Fruit fly (Drosophila melanogaster) whole organism, embryonic: ENCODE results near the gene CG9328.

Experiments
- Bteb2 ChIP-seq: fragments of 200-800 bp; sonication (Bioruptor generic); optimal IDR thresholded peaks from 2 replicates; lab custom pipeline; 2016; ENCODE audit warnings: missing biosample characterization, missing genetic modification characterization
- CG10147 ChIP-seq: fragments of 200-800 bp; sonication (Bioruptor generic); optimal IDR thresholded peaks from 2 replicates; lab custom pipeline; 2019; ENCODE audit warnings: missing biosample characterization, mild to moderate bottlenecking, missing genetic modification characterization, moderate library complexity
- CG10366 ChIP-seq: fragments of 200-800 bp; sonication (Bioruptor generic); IDR thresholded peaks from 2 replicates; pipeline ENCODE4 v1.3.6; 2022; ENCODE audit warnings: missing biosample characterization, missing genetic modification characterization
- CG11723 ChIP-seq: fragments of 200-800 bp; sonication (Bioruptor generic); optimal IDR thresholded peaks from 2 replicates; lab custom pipeline; 2017; ENCODE audit warnings: missing biosample characterization, mild to moderate bottlenecking, missing genetic modification characterization
- CG12155 ChIP-seq: fragments of 200-800 bp; sonication (Bioruptor generic); optimal IDR thresholded peaks from 3 replicates; lab custom pipeline; 2016; ENCODE audit warnings: missing biosample characterization, missing genetic modification characterization
- CG12236 ChIP-seq: fragments of 200-800 bp; sonication (Bioruptor generic); optimal IDR thresholded peaks from 2 replicates; lab custom pipeline; 2016; ENCODE audit warnings: missing biosample characterization, missing genetic modification characterization
- CG12299 ChIP-seq: fragments of 200-800 bp; sonication (Bioruptor generic); optimal IDR thresholded peaks from 2 replicates; lab custom pipeline; 2018; ENCODE audit warnings: missing biosample characterization, mild to moderate bottlenecking, missing genetic modification characterization
- CG14710 ChIP-seq: fragments of 200-800 bp; sonication (Bioruptor generic); optimal IDR thresholded peaks from 3 replicates; lab custom pipeline; 2019; ENCODE audit warnings: missing biosample characterization, mild to moderate bottlenecking, missing genetic modification characterization, moderate library complexity
- CG15479 ChIP-seq: fragments of 200-800 bp; sonication (Bioruptor generic); optimal IDR thresholded peaks from 3 replicates; lab custom pipeline; 2019; ENCODE audit warnings: missing biosample characterization, mild to moderate bottlenecking, missing genetic modification characterization, moderate library complexity
- CG1647 ChIP-seq: fragments of 200-800 bp; sonication (Bioruptor generic); optimal IDR thresholded peaks from 3 replicates; lab custom pipeline; 2016; ENCODE audit warnings: missing biosample characterization, missing genetic modification characterization
- CG16863 ChIP-seq: fragments of 200-800 bp; sonication (Bioruptor generic); optimal IDR thresholded peaks from 3 replicates; lab custom pipeline; 2016; ENCODE audit warnings: missing biosample characterization, missing genetic modification characterization
- CG2202 ChIP-seq: fragments of 200-800 bp; sonication (Bioruptor generic); optimal IDR thresholded peaks from 2 replicates; lab custom pipeline; 2018; ENCODE audit warnings: missing biosample characterization, mild to moderate bottlenecking, missing genetic modification characterization
- CG2889 ChIP-seq: fragments of 200-800 bp; sonication (Bioruptor generic); IDR thresholded peaks from 3 replicates; pipeline ENCODE4 v1.3.6; 2022; ENCODE audit warnings: missing biosample characterization, missing genetic modification characterization
- CG31224 ChIP-seq: fragments of 200-800 bp; sonication (Bioruptor generic); IDR thresholded peaks from 2 replicates; pipeline ENCODE4 v1.3.6; 2022; ENCODE audit warnings: missing biosample characterization, missing genetic modification characterization
- CG31365 ChIP-seq: fragments of 200-800 bp; sonication (Bioruptor generic); optimal IDR thresholded peaks from 2 replicates; lab custom pipeline; 2018; ENCODE audit warnings: missing biosample characterization, mild to moderate bottlenecking, missing genetic modification characterization
- CG31441 ChIP-seq: fragments of 200-800 bp; sonication (Bioruptor generic); IDR thresholded peaks from 2 replicates; pipeline ENCODE4 v1.3.6; 2022; ENCODE audit warnings: missing biosample characterization, missing genetic modification characterization
- CG34376 ChIP-seq: fragments of 200-800 bp; sonication (Bioruptor generic); optimal IDR thresholded peaks from 2 replicates; lab custom pipeline; 2018; ENCODE audit warnings: missing biosample characterization, mild to moderate bottlenecking, missing genetic modification characterization
- CG4854 ChIP-seq: fragments of 200-800 bp; sonication (Bioruptor generic); optimal IDR thresholded peaks from 2 replicates; lab custom pipeline; 2016; ENCODE audit warnings: missing biosample characterization, missing genetic modification characterization, inconsistent platforms
- CG6175 ChIP-seq: fragments of 200-800 bp; sonication (Bioruptor generic); IDR thresholded peaks from 3 replicates; pipeline ENCODE4 v1.3.6; 2022; ENCODE audit warnings: missing biosample characterization, missing genetic modification characterization
- CG7987 ChIP-seq: fragments of 200-800 bp; sonication (Bioruptor generic); optimal IDR thresholded peaks from 2 replicates; lab custom pipeline; 2018; ENCODE audit warnings: missing biosample characterization, mild to moderate bottlenecking, missing genetic modification characterization, moderate library complexity
- Deaf1 ChIP-seq: fragments of 200-800 bp; optimal IDR thresholded peaks from 3 replicates; lab custom pipeline; 2019; ENCODE audit warnings: missing biosample characterization, mild to moderate bottlenecking, missing genetic modification characterization, moderate library complexity
- Dip3 ChIP-seq: fragments of 200-800 bp; sonication (Bioruptor generic); optimal IDR thresholded peaks from 3 replicates; lab custom pipeline; 2016; ENCODE audit warnings: missing biosample characterization, missing genetic modification characterization
- E2f1 ChIP-seq: fragments of 200-800 bp; sonication (Bioruptor generic); IDR thresholded peaks from 2 replicates; pipeline ENCODE4 v1.3.6; 2022; ENCODE audit warnings: missing biosample characterization, missing genetic modification characterization
- HHEX ChIP-seq: fragments of 200-800 bp; sonication (Bioruptor generic); optimal IDR thresholded peaks from 3 replicates; lab custom pipeline; 2017; ENCODE audit warnings: missing biosample characterization, mild to moderate bottlenecking, missing genetic modification characterization, missing genetic modification reagents
- NfI ChIP-seq: fragments of 200-800 bp; sonication (Bioruptor generic); optimal IDR thresholded peaks from 3 replicates; lab custom pipeline; 2018; ENCODE audit warnings: missing biosample characterization, mild to moderate bottlenecking, missing genetic modification characterization, moderate library complexity
- Oli ChIP-seq: fragments of 200-800 bp; sonication (Bioruptor generic); optimal IDR thresholded peaks from 2 replicates; lab custom pipeline; 2018; ENCODE audit warnings: missing biosample characterization, mild to moderate bottlenecking, missing genetic modification characterization, moderate library complexity
- Six4 ChIP-seq: fragments of 200-800 bp; sonication (Bioruptor generic); optimal IDR thresholded peaks from 2 replicates; lab custom pipeline; 2016; ENCODE audit warnings: missing biosample characterization, missing genetic modification characterization
- TFAM ChIP-seq: fragments of 200-800 bp; sonication (Bioruptor generic); optimal IDR thresholded peaks from 2 replicates; lab custom pipeline; 2017; ENCODE audit warnings: missing biosample characterization, missing genetic modification characterization, inconsistent platforms
- Trl ChIP-seq, 3 experiments: fragments of >200 bp in 2 of 3; fragments of 200-800 bp in 1 of 3; sonication (Bioruptor generic) in 1 of 3; optimal IDR thresholded peaks; 2 replicates in 1 of 3; 3 replicates in 2 of 3; lab custom pipeline; 2016 to 2017; ENCODE audit warnings: missing biosample characterization in 1 of 3, missing genetic modification characterization in 1 of 3
- aop ChIP-seq: fragments of 200-800 bp; sonication (Bioruptor generic); IDR thresholded peaks from 2 replicates; pipeline ENCODE4 v1.3.6; 2022; ENCODE audit warnings: missing biosample characterization, missing genetic modification characterization
- ara ChIP-seq: fragments of 200-800 bp; sonication (Bioruptor generic); IDR thresholded peaks from 2 replicates; pipeline ENCODE4 v1.3.6; 2022; ENCODE audit warnings: missing biosample characterization, missing genetic modification characterization
- caup ChIP-seq: fragments of 200-800 bp; sonication (Bioruptor generic); optimal IDR thresholded peaks from 3 replicates; lab custom pipeline; 2017; ENCODE audit warnings: missing biosample characterization, mild to moderate bottlenecking, missing genetic modification characterization, moderate library complexity; ENCODE audit not compliant: severe bottlenecking
- dimm ChIP-seq: fragments of 200-800 bp; sonication (Bioruptor generic); IDR thresholded peaks from 2 replicates; pipeline ENCODE4 v1.3.6; 2022; ENCODE audit warnings: missing biosample characterization, missing genetic modification characterization
- ewg ChIP-seq: fragments of 200-800 bp; sonication (Bioruptor generic); optimal IDR thresholded peaks from 3 replicates; lab custom pipeline; 2017; ENCODE audit warnings: mild to moderate bottlenecking, missing biosample characterization, missing genetic modification reagents, missing genetic modification characterization
- exex ChIP-seq: fragments of 200-800 bp; sonication (Bioruptor generic); optimal IDR thresholded peaks from 4 replicates; lab custom pipeline; 2018; ENCODE audit warnings: missing biosample characterization, mild to moderate bottlenecking, missing genetic modification characterization, moderate library complexity
- gem ChIP-seq: fragments of 200-800 bp; sonication (Bioruptor generic); optimal IDR thresholded peaks from 2 replicates; lab custom pipeline; 2019; ENCODE audit warnings: missing biosample characterization, mild to moderate bottlenecking, missing genetic modification characterization, moderate library complexity
- gt ChIP-seq: fragments of 200-800 bp; sonication (Bioruptor generic); IDR thresholded peaks from 2 replicates; pipeline ENCODE4 v1.3.6; 2022; ENCODE audit warnings: missing biosample characterization, missing genetic modification characterization
- hth ChIP-seq: fragments of >200 bp; optimal IDR thresholded peaks from 2 replicates; lab custom pipeline; 2017; ENCODE audit warnings: inconsistent platforms
- ind ChIP-seq: fragments of 200-800 bp; sonication (Bioruptor generic); optimal IDR thresholded peaks from 3 replicates; lab custom pipeline; 2016; ENCODE audit warnings: missing biosample characterization, missing genetic modification characterization
- inv ChIP-seq: fragments of 200-800 bp; sonication (Bioruptor generic); IDR thresholded peaks from 2 replicates; pipeline ENCODE4 v1.3.6; 2022; ENCODE audit warnings: missing biosample characterization, missing genetic modification characterization; ENCODE audit not compliant: partially characterized antibody
- lilli ChIP-seq: fragments of 200-800 bp; sonication (Bioruptor generic); optimal IDR thresholded peaks from 3 replicates; lab custom pipeline; 2016; ENCODE audit warnings: missing biosample characterization, missing genetic modification characterization
- lola ChIP-seq, 3 experiments: fragments of >200 bp in 2 of 3; fragments of 200-800 bp in 1 of 3; sonication (Bioruptor generic) in 1 of 3; optimal IDR thresholded peaks; 2 replicates each; lab custom pipeline; 2017 to 2019; ENCODE audit warnings: missing biosample characterization in 3 of 3, missing genetic modification characterization in 3 of 3, mild to moderate bottlenecking in 1 of 3, moderate library complexity in 1 of 3
- mam ChIP-seq: fragments of 200-800 bp; sonication (Bioruptor generic); optimal IDR thresholded peaks from 3 replicates; lab custom pipeline; 2016; ENCODE audit warnings: missing biosample characterization, missing genetic modification characterization
- pnt ChIP-seq: fragments of 200-800 bp; sonication (Bioruptor generic); optimal IDR thresholded peaks from 3 replicates; lab custom pipeline; 2016; ENCODE audit warnings: missing biosample characterization, missing genetic modification characterization
- scrt ChIP-seq: fragments of 200-800 bp; sonication (Bioruptor generic); optimal IDR thresholded peaks from 2 replicates; lab custom pipeline; 2018; ENCODE audit warnings: missing biosample characterization, mild to moderate bottlenecking, missing genetic modification characterization, moderate library complexity
- sna ChIP-seq: fragments of 200-800 bp; sonication (Bioruptor generic); IDR thresholded peaks from 2 replicates; pipeline ENCODE4 v1.3.6; 2022; ENCODE audit warnings: missing biosample characterization, missing genetic modification characterization; ENCODE audit not compliant: partially characterized antibody
- tup ChIP-seq: fragments of 200-800 bp; sonication (Bioruptor generic); optimal IDR thresholded peaks from 2 replicates; lab custom pipeline; 2016; ENCODE audit warnings: missing biosample characterization, mild to moderate bottlenecking, missing genetic modification characterization, moderate library complexity
- zen2 ChIP-seq: fragments of 200-800 bp; sonication (Bioruptor generic); IDR thresholded peaks from 3 replicates; pipeline ENCODE4 v1.3.6; 2022; ENCODE audit warnings: missing biosample characterization, missing genetic modification characterization; ENCODE audit not compliant: partially characterized antibody
- zf30C ChIP-seq: fragments of 200-800 bp; sonication (Bioruptor generic); optimal IDR thresholded peaks from 3 replicates; lab custom pipeline; 2018; ENCODE audit warnings: missing biosample characterization, mild to moderate bottlenecking, missing genetic modification characterization
- zfh1 ChIP-seq: fragments of 200-800 bp; sonication (Bioruptor generic); IDR thresholded peaks from 3 replicates; pipeline ENCODE4 v1.3.6; 2022; ENCODE audit warnings: missing biosample characterization, missing genetic modification characterization

CG9328 gene

DNA sequence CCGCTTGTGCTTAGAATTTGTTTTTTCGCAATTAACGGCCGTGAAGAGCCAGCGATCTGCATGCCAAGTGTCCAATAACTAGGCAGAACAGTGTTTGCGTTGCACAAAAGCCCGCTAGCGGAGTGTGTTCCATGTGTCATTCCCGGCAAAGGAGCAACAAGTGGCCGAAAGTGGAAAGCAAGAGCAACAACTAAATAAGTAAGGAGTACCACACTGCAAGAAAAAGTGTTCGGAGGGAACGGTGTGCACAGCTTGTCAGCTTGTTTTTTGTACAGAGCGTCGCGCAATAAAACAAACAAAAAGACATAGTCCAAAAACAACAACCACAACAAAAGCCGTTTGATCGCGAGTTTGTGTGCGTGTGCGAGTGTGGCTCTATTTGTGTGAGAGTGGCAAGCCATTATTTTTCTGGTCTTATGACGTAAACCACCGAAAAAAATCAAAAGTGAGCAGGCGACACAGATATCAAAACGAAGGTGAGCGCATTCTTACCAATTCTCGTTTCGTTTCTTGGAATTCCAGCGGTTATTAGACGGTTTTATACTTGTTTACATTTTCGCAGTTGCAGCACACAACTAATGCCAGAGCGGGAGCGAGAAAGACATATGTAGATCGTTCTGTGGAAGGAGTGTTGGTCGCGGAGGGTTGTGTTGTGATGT lies 39.2 kb upstream of the CG9328 start (continued):
- TF ChIP-seq CG1647 (no peak), scrt (GFP tag; lab: Kevin White, UChicago) (peak; percentile 79), exex (tag; lab: Kevin White, UChicago) (no peak), lola (GFP tag; optimal IDR thresholded peaks at IDR 0.05; lab: Kevin White, UChicago) (no peak), NfI (GFP tag; lab: Kevin White, UChicago) (no peak), Trl (optimal IDR thresholded peaks at IDR 0.05; lab: Kevin White, UChicago) (peak in 1 of 2 experiments; percentile 31), Trl (GFP tag; optimal IDR thresholded peaks at IDR 0.05; lab: Kevin White, UChicago) (no peak), CG14710 (no peak), Bteb2 (GFP tag; lab: Kevin White, UChicago) (no peak), pnt (GFP tag; lab: Kevin White, UChicago) (no peak), CG4854 (GFP tag; lab: Kevin White, UChicago) (no peak), CG6175 (GFP tag; lab: Robert Waterston, UW) (no peak), Six4 (GFP tag; lab: Kevin White, UChicago) (no peak), CG10147 (GFP tag; lab: Kevin White, UChicago) (no peak), gt (GFP tag; lab: Robert Waterston, UW) (no peak), mam (GFP tag; lab: Kevin White, UChicago) (no peak), gem (tag; lab: Kevin White, UChicago) (no peak), zfh1 (0 out of 3 replicates have a peak, but pooled peaks have one; percentile 9), tup (no peak), ind (GFP tag; lab: Kevin White, UChicago) (no peak), zf30C (peak; percentile 90), CG12299 (tag; lab: Kevin White, UChicago) (no peak), CG11723 (no peak), CG15479 (GFP tag; lab: Kevin White, UChicago) (peak; percentile 31), E2f1 (no peak), CG10366 (0 out of 2 replicates have a peak, but pooled peaks have one; percentile 10), CG2889 (GFP tag; lab: Robert Waterston, UW) (no peak), CG7987 (GFP tag; lab: Kevin White, UChicago) (no peak), CG12155 (GFP tag; lab: Kevin White, UChicago) (no peak), CG12236 (no peak), Deaf1 (tag; lab: Kevin White, UChicago) (no peak), dimm (GFP tag; lab: Robert Waterston, UW) (no peak), CG34376 (peak; percentile 38), ewg (GFP tag; lab: Kevin White, UChicago) (no peak), ara (GFP tag; lab: Robert Waterston, UW) (no peak), aop (GFP tag; lab: Robert Waterston, UW) (no peak), CG31365 (tag; lab: Kevin White, UChicago) (no peak), zen2 (no peak), TFAM (GFP tag; lab: Kevin White, UChicago) (no peak), CG16863 (no peak), CG2202 (tag; lab: Kevin White, UChicago) (no peak), inv (GFP tag; lab: Robert Waterston, UW) (no peak), sna (GFP tag; lab: Robert Waterston, UW) (no peak), hth (no peak), lilli (GFP tag; lab: Kevin White, UChicago) (no peak), Oli (tag; lab: Kevin White, UChicago) (no peak), Dip3 (GFP tag; lab: Kevin White, UChicago) (no peak), CG31224 (GFP tag; lab: Robert Waterston, UW) (no peak), HHEX (GFP tag; lab: Kevin White, UChicago) (no peak), CG31441 (GFP tag; lab: Robert Waterston, UW) (no peak), caup (no peak)
